Worm (Caenorhabditis elegans) whole organism, mixed stage, embryonic: ENCODE results near the gene Y37E11B.2.

Experiments used
- nhr-76 ChIP-seq: sonication (generic microtip); optimal IDR thresholded peaks from 2 replicates; lab custom pipeline; 2017; ENCODE audit warnings: missing biosample characterization, missing genetic modification characterization
- unc-62 ChIP-seq: fragments of 150-350 bp; optimal IDR thresholded peaks from 2 replicates; lab custom pipeline; 2014; ENCODE audit warnings: missing biosample characterization, missing genetic modification reagents, missing genetic modification characterization

- TF ChIP-seq unc-62 (GFP tag; lab: Kevin White, UChicago), result no peak
- no peak for TF ChIP-seq nhr-76 (tag; lab: Kevin White, UChicago)
These were observed 34.9 kb downstream of the Y37E11B.2 start, which contains the start of gene ltah-1.2 for ce11 chrIV:3613022-3613605.
